Fruit fly (Drosophila melanogaster): ENCODE measurements around the gene DopEcR.

The DopEcR gene

dm6 chr3L:4380231-4380645 lies at the start of gene DopEcR:
TSS of gene DopEcR (minus strand) at chr3L:4380387.
- TF ChIP-seq insv (optimal IDR thresholded peaks at IDR 0.05) (no peak), h (optimal IDR thresholded peaks at IDR 0.05) (no peak), ttk (optimal IDR thresholded peaks at IDR 0.05) (no peak), Sin3A (optimal IDR thresholded peaks at IDR 0.05) (no peak), Myc (optimal IDR thresholded peaks at IDR 0.05) (no peak), psq (optimal IDR thresholded peaks at IDR 0.05) (no peak)

- no peak for TF ChIP-seq psq (optimal IDR thresholded peaks at IDR 0.05)
- TF ChIP-seq h (optimal IDR thresholded peaks at IDR 0.05) = no peak
- TF ChIP-seq Myc (optimal IDR thresholded peaks at IDR 0.05) = no peak
- no peak for TF ChIP-seq insv (optimal IDR thresholded peaks at IDR 0.05)
- no peak for TF ChIP-seq ttk (optimal IDR thresholded peaks at IDR 0.05)
- no peak for TF ChIP-seq Sin3A (optimal IDR thresholded peaks at IDR 0.05)
These were observed 48.8 kb upstream of the DopEcR start, which contains the start of gene nAChRbeta1 for dm6 chr3L:4428918-4429546. TSS of gene nAChRbeta1 (plus strand) at chr3L:4429349.

- TF ChIP-seq h (optimal IDR thresholded peaks at IDR 0.05) = no peak
- TF ChIP-seq psq (optimal IDR thresholded peaks at IDR 0.05) = no peak
- no peak for TF ChIP-seq Myc (optimal IDR thresholded peaks at IDR 0.05)
- TF ChIP-seq ttk (optimal IDR thresholded peaks at IDR 0.05) = no peak
- no peak for TF ChIP-seq Sin3A (optimal IDR thresholded peaks at IDR 0.05)
- TF ChIP-seq insv (optimal IDR thresholded peaks at IDR 0.05) = no peak
These were observed 46.4 kb upstream of the DopEcR start for dm6 chr3L:4426581-4426980.

dm6 chr3L:4421362-4421761 lies 41.2 kb upstream of the DopEcR start, which contains the start of gene CG15020:
TSS of gene CG15020 (plus strand) at chr3L:4421662.
- TF ChIP-seq h (optimal IDR thresholded peaks at IDR 0.05) (no peak), Sin3A (optimal IDR thresholded peaks at IDR 0.05) (no peak)

DNA sequence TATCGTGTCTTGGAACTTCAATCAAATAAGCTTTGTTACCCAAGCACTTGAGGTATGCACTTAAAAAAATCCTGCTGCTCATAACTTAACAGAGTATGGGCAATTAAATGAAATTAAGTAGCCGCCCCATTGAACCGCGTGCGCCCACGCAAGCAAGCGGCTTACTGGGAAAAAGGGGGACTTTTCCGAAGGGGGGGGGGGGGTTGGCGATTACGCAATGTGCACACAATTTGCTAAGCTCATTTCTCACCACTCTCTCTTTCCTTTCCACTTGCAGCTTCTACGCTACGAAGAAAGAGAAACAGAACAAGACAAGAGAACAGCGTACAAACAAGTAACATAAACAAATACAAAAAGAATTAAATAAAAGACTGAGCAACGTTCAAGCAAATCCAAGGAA lies 37.4 kb upstream of the DopEcR start:
- TF ChIP-seq h (optimal IDR thresholded peaks at IDR 0.05) (no peak), psq (optimal IDR thresholded peaks at IDR 0.05) (no peak), insv (optimal IDR thresholded peaks at IDR 0.05) (no peak), Sin3A (optimal IDR thresholded peaks at IDR 0.05) (no peak), ttk (optimal IDR thresholded peaks at IDR 0.05) (no peak), Myc (optimal IDR thresholded peaks at IDR 0.05) (no peak)

dm6 chr3L:4417068-4417467 lies 36.9 kb upstream of the DopEcR start:
- no peak for TF ChIP-seq ttk (optimal IDR thresholded peaks at IDR 0.05)

- no peak for TF ChIP-seq Sin3A (optimal IDR thresholded peaks at IDR 0.05)
- no peak for TF ChIP-seq h (optimal IDR thresholded peaks at IDR 0.05)
- no peak for TF ChIP-seq ttk (optimal IDR thresholded peaks at IDR 0.05)
- no peak for TF ChIP-seq insv (optimal IDR thresholded peaks at IDR 0.05)
- TF ChIP-seq Myc (optimal IDR thresholded peaks at IDR 0.05) = no peak
- TF ChIP-seq psq (optimal IDR thresholded peaks at IDR 0.05) = no peak
These were observed 35.4 kb upstream of the DopEcR start for dm6 chr3L:4415326-4416274.

dm6 chr3L:4414579-4414978 lies 34.4 kb upstream of the DopEcR start:
- TF ChIP-seq Myc (optimal IDR thresholded peaks at IDR 0.05) (no peak), psq (optimal IDR thresholded peaks at IDR 0.05) (no peak), h (optimal IDR thresholded peaks at IDR 0.05) (no peak), insv (optimal IDR thresholded peaks at IDR 0.05) (no peak), Sin3A (optimal IDR thresholded peaks at IDR 0.05) (no peak), ttk (optimal IDR thresholded peaks at IDR 0.05) (no peak)

DNA sequence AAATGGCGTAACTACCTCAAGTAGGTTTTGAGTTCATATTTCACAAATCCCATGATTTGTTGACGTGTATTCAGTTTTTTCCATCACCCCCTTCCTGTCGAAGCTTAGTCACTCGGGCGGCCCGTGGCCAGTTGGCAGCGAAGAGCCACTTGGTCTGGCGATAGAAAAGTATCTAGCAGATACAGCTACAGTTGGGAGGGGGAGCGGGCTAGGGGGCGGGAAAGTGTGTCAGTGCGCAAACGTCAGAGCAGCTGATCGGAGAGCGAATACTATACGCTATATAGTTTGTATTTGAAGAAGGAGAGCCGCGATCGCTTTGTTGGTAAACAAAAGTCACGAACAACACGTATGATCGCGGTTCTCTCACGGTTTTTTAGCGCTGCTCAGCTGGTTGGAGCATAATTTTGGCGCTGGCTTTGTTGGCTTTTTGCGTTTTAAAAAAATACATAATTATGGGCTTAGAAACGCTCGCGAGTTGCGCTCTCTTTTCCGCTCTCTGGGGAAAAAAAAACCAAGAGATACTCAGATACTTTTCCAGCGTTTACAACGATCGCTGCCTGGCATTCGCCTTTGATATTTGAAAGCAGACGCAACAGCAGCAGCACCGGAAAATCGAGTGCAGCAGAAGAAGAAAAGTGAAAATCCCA lies 33.7 kb upstream of the DopEcR start:
- no peak for TF ChIP-seq h (optimal IDR thresholded peaks at IDR 0.05)
- no peak for TF ChIP-seq Sin3A (optimal IDR thresholded peaks at IDR 0.05)
- TF ChIP-seq psq (optimal IDR thresholded peaks at IDR 0.05) = no peak
- no peak for TF ChIP-seq Myc (optimal IDR thresholded peaks at IDR 0.05)
- TF ChIP-seq insv (optimal IDR thresholded peaks at IDR 0.05) = no peak
- no peak for TF ChIP-seq ttk (optimal IDR thresholded peaks at IDR 0.05)

DNA sequence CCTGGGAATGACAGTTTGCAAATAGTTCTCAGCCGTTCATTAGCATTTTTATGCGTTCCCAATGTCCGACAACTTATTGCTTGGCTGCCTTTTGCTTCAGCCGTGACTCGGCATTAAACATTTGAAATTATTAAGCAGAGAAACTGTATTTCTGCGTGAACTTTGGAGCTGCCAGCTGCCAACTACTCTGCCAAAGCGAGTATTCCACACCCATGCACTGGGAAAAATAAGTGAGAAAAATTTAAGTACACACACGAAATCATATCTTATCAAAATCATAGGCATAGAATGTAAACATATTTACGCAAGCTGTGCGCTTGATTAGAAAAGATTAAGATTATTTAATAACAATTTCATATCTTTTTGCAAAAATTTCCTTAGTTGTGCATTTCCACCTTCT lies 32.8 kb upstream of the DopEcR start:
- no peak for TF ChIP-seq Myc (optimal IDR thresholded peaks at IDR 0.05)
- no peak for TF ChIP-seq psq (optimal IDR thresholded peaks at IDR 0.05)
- TF ChIP-seq Sin3A (optimal IDR thresholded peaks at IDR 0.05) = no peak
- TF ChIP-seq insv (optimal IDR thresholded peaks at IDR 0.05) = no peak

DNA sequence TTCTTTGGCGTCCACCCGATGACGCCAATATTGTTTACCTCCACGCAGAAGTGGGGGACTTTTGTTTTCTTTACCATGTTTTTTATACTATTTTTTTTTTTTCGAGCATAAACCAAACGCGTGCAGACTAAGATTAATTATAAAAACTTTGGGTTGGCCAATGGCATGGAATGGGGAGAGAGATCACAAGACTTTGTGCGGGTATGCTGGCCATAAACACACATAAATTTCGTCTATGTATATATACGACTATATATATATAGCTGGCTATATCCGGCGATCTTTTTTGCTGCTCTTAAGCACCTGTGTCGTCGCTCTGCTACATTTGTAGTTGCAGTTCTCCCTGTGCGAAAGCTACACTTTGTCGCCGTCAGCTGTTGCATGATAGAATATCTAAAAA lies 31.8 kb upstream of the DopEcR start:
- TF ChIP-seq insv (optimal IDR thresholded peaks at IDR 0.05) (no peak), Myc (optimal IDR thresholded peaks at IDR 0.05) (no peak), ttk (optimal IDR thresholded peaks at IDR 0.05) (no peak), Sin3A (optimal IDR thresholded peaks at IDR 0.05) (no peak), h (optimal IDR thresholded peaks at IDR 0.05) (no peak), psq (optimal IDR thresholded peaks at IDR 0.05) (no peak)

Data from Kc167 (cell line).